Worm (Caenorhabditis elegans) whole organism, young adult: ENCODE data around the gene Y111B2A.1.

Source experiments
- B0019.2 ChIP-seq: fragments of 200-800 bp; sonication (Bioruptor generic); conservative IDR thresholded peaks from 2 replicates; pipeline ENCODE4 v1.3.6; 2022; ENCODE audit warnings: missing genetic modification reagents, missing genetic modification characterization, missing compliant biosample characterization
- D2030.7 ChIP-seq: fragments of 200-800 bp; sonication (Bioruptor generic); IDR thresholded peaks from 2 replicates; pipeline ENCODE4 v1.3.6; 2022; ENCODE audit warnings: missing genetic modification reagents, missing genetic modification characterization, missing compliant biosample characterization
- F33H1.4 ChIP-seq: fragments of 200-800 bp; sonication (Bioruptor generic); IDR thresholded peaks from 2 replicates; pipeline ENCODE4 v1.3.6; 2022; ENCODE audit warnings: missing genetic modification reagents, missing genetic modification characterization, missing compliant biosample characterization
- F39B2.1 ChIP-seq: fragments of 200-800 bp; sonication (Bioruptor generic); IDR thresholded peaks from 2 replicates; pipeline ENCODE4 v1.3.6; 2022; ENCODE audit warnings: missing genetic modification reagents, missing genetic modification characterization, missing compliant biosample characterization
- F49E8.2 ChIP-seq: sonication (generic microtip); optimal IDR thresholded peaks from 3 replicates; lab custom pipeline; 2017; ENCODE audit warnings: missing genetic modification characterization, mild to moderate bottlenecking, missing compliant biosample characterization, antibody characterized with exemption, moderate library complexity; ENCODE audit not compliant: insufficient read depth
- F52B5.7 ChIP-seq: sonication (generic microtip); optimal IDR thresholded peaks from 2 replicates; lab custom pipeline; 2016; ENCODE audit warnings: mild to moderate bottlenecking, missing genetic modification characterization, missing compliant biosample characterization
- Y67H2A.10 ChIP-seq: fragments of 200-800 bp; sonication (Bioruptor generic); conservative IDR thresholded peaks from 2 replicates; pipeline ENCODE4 v1.3.6; 2022; ENCODE audit warnings: missing genetic modification reagents, missing genetic modification characterization, missing compliant biosample characterization
- Y95B8A.8 ChIP-seq: fragments of 200-800 bp; sonication (Bioruptor generic); IDR thresholded peaks from 2 replicates; pipeline ENCODE4 v1.3.6; 2022; ENCODE audit warnings: missing genetic modification reagents, missing genetic modification characterization, missing compliant biosample characterization
- athp-1 ChIP-seq: sonication (generic microtip); optimal IDR thresholded peaks from 2 replicates; lab custom pipeline; 2017; ENCODE audit warnings: mild to moderate bottlenecking, missing genetic modification characterization, missing compliant biosample characterization
- attf-3 ChIP-seq: fragments of 200-800 bp; sonication (Bioruptor generic); conservative IDR thresholded peaks from 2 replicates; pipeline ENCODE4 v1.3.6; 2022; ENCODE audit warnings: missing genetic modification reagents, missing genetic modification characterization, missing compliant biosample characterization
- attf-5 ChIP-seq: fragments of 200-800 bp; sonication (Bioruptor generic); optimal IDR thresholded peaks from 2 replicates; lab custom pipeline; 2018; ENCODE audit warnings: mild to moderate bottlenecking, missing genetic modification characterization, missing compliant biosample characterization
- attf-6 ChIP-seq: fragments of 200-800 bp; sonication (Bioruptor generic); IDR thresholded peaks from 2 replicates; pipeline ENCODE4 v1.3.6; 2022; ENCODE audit warnings: missing genetic modification reagents, missing genetic modification characterization, missing compliant biosample characterization
- ceh-27 ChIP-seq: fragments of 200-800 bp; sonication (Bioruptor generic); optimal IDR thresholded peaks from 2 replicates; lab custom pipeline; 2018; ENCODE audit warnings: mild to moderate bottlenecking, missing genetic modification characterization, moderate library complexity, missing compliant biosample characterization
- ceh-91 ChIP-seq: fragments of 200-800 bp; sonication (Bioruptor generic); IDR thresholded peaks from 2 replicates; pipeline ENCODE4 v1.3.6; 2022; ENCODE audit warnings: missing genetic modification reagents, missing genetic modification characterization, missing compliant biosample characterization
- die-1 ChIP-seq: sonication (generic microtip); optimal IDR thresholded peaks from 2 replicates; lab custom pipeline; 2016; ENCODE audit warnings: missing genotype, mild to moderate bottlenecking, missing genetic modification characterization, missing compliant biosample characterization
- dpff-1 ChIP-seq: sonication (generic microtip); optimal IDR thresholded peaks from 2 replicates; lab custom pipeline; 2017; ENCODE audit warnings: mild to moderate bottlenecking, missing genetic modification characterization, missing compliant biosample characterization
- dpl-1 ChIP-seq: fragments of 150-350 bp; optimal IDR thresholded peaks from 2 replicates; lab custom pipeline; 2014; ENCODE audit warnings: missing biosample characterization, missing genetic modification reagents, missing genetic modification characterization
- efl-1 ChIP-seq: fragments of 150-350 bp; optimal IDR thresholded peaks from 2 replicates; lab custom pipeline; 2014; ENCODE audit warnings: missing biosample characterization, missing genetic modification reagents, missing genetic modification characterization
- hlh-26 ChIP-seq: fragments of 200-800 bp; sonication (Bioruptor generic); conservative IDR thresholded peaks from 2 replicates; pipeline ENCODE4 v1.3.6; 2022; ENCODE audit warnings: missing genetic modification reagents, missing genetic modification characterization, missing compliant biosample characterization
- hmg-1.2 ChIP-seq: fragments of 200-800 bp; sonication (Bioruptor generic); IDR thresholded peaks from 2 replicates; pipeline ENCODE4 v1.3.6; 2022; ENCODE audit warnings: missing genetic modification reagents, missing genetic modification characterization, missing compliant biosample characterization
- hsf-1 ChIP-seq: fragments of 200-800 bp; sonication (Bioruptor generic); IDR thresholded peaks from 2 replicates; pipeline ENCODE4 v1.3.6; 2022; ENCODE audit warnings: missing genetic modification reagents, missing genetic modification characterization, missing compliant biosample characterization
- lin-26 ChIP-seq: fragments of 200-800 bp; sonication (Bioruptor generic); IDR thresholded peaks from 2 replicates; pipeline ENCODE4 v1.3.6; 2022; ENCODE audit warnings: missing genetic modification reagents, missing genetic modification characterization, missing compliant biosample characterization
- lin-54 ChIP-seq: fragments of 200-800 bp; sonication (Bioruptor generic); optimal IDR thresholded peaks from 2 replicates; lab custom pipeline; 2018; ENCODE audit warnings: mild to moderate bottlenecking, missing genetic modification characterization, missing compliant biosample characterization
- lsl-1 ChIP-seq: fragments of 200-800 bp; sonication (Bioruptor generic); optimal IDR thresholded peaks from 2 replicates; lab custom pipeline; 2018; ENCODE audit warnings: mild to moderate bottlenecking, missing genetic modification characterization, moderate library complexity, missing compliant biosample characterization
- madf-3 ChIP-seq: fragments of 200-800 bp; sonication (Bioruptor generic); IDR thresholded peaks from 2 replicates; pipeline ENCODE4 v1.3.6; 2022; ENCODE audit warnings: missing genetic modification reagents, missing genetic modification characterization, missing compliant biosample characterization
- madf-6 ChIP-seq: fragments of 200-800 bp; sonication (Bioruptor generic); IDR thresholded peaks from 2 replicates; pipeline ENCODE4 v1.3.6; 2022; ENCODE audit warnings: missing genetic modification reagents, missing genetic modification characterization, missing compliant biosample characterization
- madf-8 ChIP-seq: fragments of 200-800 bp; sonication (Bioruptor generic); conservative IDR thresholded peaks from 2 replicates; pipeline ENCODE4 v1.3.6; 2022; ENCODE audit warnings: missing genetic modification reagents, missing genetic modification characterization, missing compliant biosample characterization
- nfya-2 ChIP-seq: fragments of 200-800 bp; sonication (Bioruptor generic); IDR thresholded peaks from 2 replicates; pipeline ENCODE4 v1.3.6; 2022; ENCODE audit warnings: missing genetic modification reagents, missing genetic modification characterization, missing compliant biosample characterization
- nhr-120 ChIP-seq: fragments of 200-800 bp; sonication (Bioruptor generic); IDR thresholded peaks from 2 replicates; pipeline ENCODE4 v1.3.6; 2022; ENCODE audit warnings: missing genetic modification characterization, missing compliant biosample characterization
- nhr-27 ChIP-seq: fragments of 200-800 bp; sonication (Bioruptor generic); optimal IDR thresholded peaks from 2 replicates; lab custom pipeline; 2018; ENCODE audit warnings: mild to moderate bottlenecking, missing genetic modification characterization, moderate library complexity, missing compliant biosample characterization
- pbrm-1 ChIP-seq: fragments of 200-800 bp; sonication (Bioruptor generic); IDR thresholded peaks from 2 replicates; pipeline ENCODE4 v1.3.6; 2022; ENCODE audit warnings: missing genetic modification reagents, missing genetic modification characterization, missing compliant biosample characterization
- snpc-1.1 ChIP-seq: sonication (generic microtip); optimal IDR thresholded peaks from 2 replicates; lab custom pipeline; 2017; ENCODE audit warnings: missing genetic modification characterization, mild to moderate bottlenecking, missing compliant biosample characterization, antibody characterized with exemption, moderate library complexity, missing genotype, missing genetic modification reagents; ENCODE audit not compliant: insufficient read depth
- snpc-1.3 ChIP-seq: sonication (generic microtip); optimal IDR thresholded peaks from 2 replicates; lab custom pipeline; 2017; ENCODE audit warnings: missing genetic modification characterization, mild to moderate bottlenecking, missing compliant biosample characterization, antibody characterized with exemption, moderate library complexity, missing genotype, missing genetic modification reagents; ENCODE audit not compliant: insufficient read depth
- snpc-3.4 ChIP-seq: sonication (generic microtip); optimal IDR thresholded peaks from 2 replicates; lab custom pipeline; 2017; ENCODE audit warnings: missing genetic modification characterization, mild to moderate bottlenecking, missing compliant biosample characterization, antibody characterized with exemption, moderate library complexity, missing genotype, missing genetic modification reagents
- snpc-4 ChIP-seq, 5 experiments: fragments of 150-350 bp in 1 of 5; sonication (generic microtip) in 4 of 5; optimal IDR thresholded peaks; 2 replicates each; lab custom pipeline; 2014 to 2018; ENCODE audit warnings: missing genetic modification characterization in 5 of 5, missing biosample characterization in 3 of 5, antibody characterized with exemption in 2 of 5, mild to moderate bottlenecking in 2 of 5, missing compliant biosample characterization in 2 of 5, missing genotype in 2 of 5, moderate library complexity in 2 of 5, missing genetic modification reagents in 1 of 5
- tbp1 ChIP-seq: fragments of 200-800 bp; sonication (Bioruptor generic); optimal IDR thresholded peaks from 2 replicates; lab custom pipeline; 2018; ENCODE audit warnings: mild to moderate bottlenecking, missing genetic modification characterization, missing compliant biosample characterization
- tbx-9 ChIP-seq: sonication (generic microtip); optimal IDR thresholded peaks from 2 replicates; lab custom pipeline; 2016; ENCODE audit warnings: borderline replicate concordance, missing genetic modification characterization, inconsistent platforms, missing compliant biosample characterization
- unc-130 ChIP-seq: sonication (generic microtip); optimal IDR thresholded peaks from 2 replicates; lab custom pipeline; 2016; ENCODE audit warnings: missing genetic modification reagents, missing genetic modification characterization, missing compliant biosample characterization
- ztf-22 ChIP-seq: fragments of 200-800 bp; sonication (Bioruptor generic); optimal IDR thresholded peaks from 2 replicates; lab custom pipeline; 2018; ENCODE audit warnings: mild to moderate bottlenecking, missing genetic modification characterization, moderate library complexity, missing compliant biosample characterization

Y111B2A.1 gene

ce11 chrIII:12495594-12496096, at the start of gene Y111B2A.1, which contains the start of gene Y111B2A.2:
Gene Y111B2A.1 (minus strand): TSS chrIII:12495644.
Gene Y111B2A.2 (plus strand): TSS chrIII:12496086.
- TF ChIP-seq attf-3 = no peak
- peak; percentile 20; the same call in 1 of the 2 replicates for TF ChIP-seq hmg-1.2
- TF ChIP-seq madf-3 (GFP tag; lab: Robert Waterston, UW) = peak; percentile 38; the same call in 1 of the 2 replicates
- no peak for TF ChIP-seq nfya-2 (GFP tag; lab: Robert Waterston, UW)
- peak; percentile 51 for TF ChIP-seq snpc-3.4 (tag; lab: Kevin White, UChicago)
- TF ChIP-seq tbp1 (GFP tag; lab: Kevin White, UChicago) = no peak
- TF ChIP-seq lin-54 (GFP tag; lab: Kevin White, UChicago) = peak; percentile 48
- peak; percentile 79 for TF ChIP-seq snpc-1.3
- no peak for TF ChIP-seq hlh-26 (GFP tag; lab: Robert Waterston, UW)
- no peak for TF ChIP-seq die-1 (tag; lab: Kevin White, UChicago)
- TF ChIP-seq nhr-120 = no peak
- peak; percentile 71 for TF ChIP-seq B0019.2 (GFP tag; lab: Robert Waterston, UW)
- peak; percentile 72 for TF ChIP-seq F49E8.2 (tag; lab: Kevin White, UChicago)
- peak; percentile 48 for TF ChIP-seq F33H1.4 (GFP tag; lab: Robert Waterston, UW)
- peak; percentile 98 for TF ChIP-seq lsl-1 (GFP tag; lab: Kevin White, UChicago)
- TF ChIP-seq madf-6 (GFP tag; lab: Robert Waterston, UW) = peak; percentile 74
- no peak for TF ChIP-seq lin-26 (GFP tag; lab: Robert Waterston, UW)
- peak; percentile 79 for TF ChIP-seq ceh-91 (GFP tag; lab: Robert Waterston, UW)
- peak; percentile 52 for TF ChIP-seq efl-1 (GFP tag; lab: Kevin White, UChicago)
- peak; percentile 38 for TF ChIP-seq madf-8 (GFP tag; lab: Robert Waterston, UW)
- no peak for TF ChIP-seq F39B2.1 (GFP tag; lab: Robert Waterston, UW)
- TF ChIP-seq ceh-27 (GFP tag; lab: Kevin White, UChicago) = no peak
- peak; percentile 10 for TF ChIP-seq unc-130
- TF ChIP-seq dpl-1 (GFP tag; lab: Kevin White, UChicago) = peak; percentile 29
- TF ChIP-seq F52B5.7 = no peak
- no peak for TF ChIP-seq snpc-4 (GFP tag; optimal IDR thresholded peaks at IDR 0.05; lab: Kevin White, UChicago)
- peak in 1 of 4 experiments; percentile 24 for TF ChIP-seq snpc-4 (tag; optimal IDR thresholded peaks at IDR 0.05; lab: Kevin White, UChicago)
- TF ChIP-seq athp-1 (tag; lab: Kevin White, UChicago) = no peak
- peak; percentile 63; the same call in 1 of the 2 replicates for TF ChIP-seq pbrm-1 (GFP tag; lab: Robert Waterston, UW)
- peak; percentile 67; the same call in 1 of the 2 replicates for TF ChIP-seq D2030.7 (GFP tag; lab: Robert Waterston, UW)
- TF ChIP-seq nhr-27 = no peak

DNA sequence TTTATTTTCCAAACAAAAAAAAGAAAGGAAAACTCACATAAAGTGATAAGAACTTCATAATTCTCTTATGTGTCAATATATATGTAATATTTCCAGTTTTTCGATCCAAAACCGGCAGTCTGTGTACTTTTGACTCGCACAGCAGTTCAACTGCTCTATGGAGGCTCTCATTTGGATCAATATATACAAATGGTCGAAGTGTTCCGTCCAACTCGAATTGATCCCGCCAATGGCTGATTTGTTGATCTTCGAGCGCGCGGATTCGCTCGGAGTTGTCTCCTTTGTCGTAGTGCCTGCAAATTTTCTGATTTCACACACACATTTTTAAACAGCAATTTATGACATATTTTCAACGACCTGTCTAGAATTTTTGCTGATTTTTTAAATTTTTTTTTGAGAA, 47.2 kb upstream of the Y111B2A.1 start:
- TF ChIP-seq lsl-1 (GFP tag; lab: Kevin White, UChicago) (no peak), ztf-22 (GFP tag; lab: Kevin White, UChicago) (no peak), hsf-1 (GFP tag; lab: Robert Waterston, UW) (no peak), snpc-1.1 (tag; lab: Kevin White, UChicago) (no peak), D2030.7 (GFP tag; lab: Robert Waterston, UW) (no peak), Y67H2A.10 (GFP tag; lab: Robert Waterston, UW) (no peak), F33H1.4 (GFP tag; lab: Robert Waterston, UW) (no peak), attf-6 (GFP tag; lab: Robert Waterston, UW) (no peak), F39B2.1 (GFP tag; lab: Robert Waterston, UW) (no peak), tbx-9 (tag; lab: Kevin White, UChicago) (no peak), attf-5 (no peak), nfya-2 (GFP tag; lab: Robert Waterston, UW) (no peak), Y95B8A.8 (no peak), dpff-1 (no peak)
